Fruit fly (Drosophila melanogaster) whole organism, embryonic: ENCODE measurements around the gene CG14227.

Experiments
- CG15601 ChIP-seq: fragments of 200-800 bp; sonication (Bioruptor generic); optimal IDR thresholded peaks from 3 replicates; lab custom pipeline; 2019; ENCODE audit warnings: missing biosample characterization, mild to moderate bottlenecking, missing genetic modification characterization, moderate library complexity
- Dll ChIP-seq: fragments of 200-800 bp; sonication (Bioruptor generic); IDR thresholded peaks from 4 replicates; pipeline ENCODE4 v1.3.6; 2022; ENCODE audit warnings: missing biosample characterization, missing genetic modification characterization; ENCODE audit not compliant: partially characterized antibody
- NC2α ChIP-seq: fragments of 200-800 bp; sonication (Bioruptor generic); optimal IDR thresholded peaks from 2 replicates; lab custom pipeline; 2016; ENCODE audit warnings: missing biosample characterization, missing genetic modification characterization
- Vsx1 ChIP-seq: fragments of 200-800 bp; sonication (Bioruptor generic); optimal IDR thresholded peaks from 2 replicates; lab custom pipeline; 2017; ENCODE audit warnings: missing biosample characterization, mild to moderate bottlenecking, missing genetic modification characterization, missing genetic modification reagents

DNA sequence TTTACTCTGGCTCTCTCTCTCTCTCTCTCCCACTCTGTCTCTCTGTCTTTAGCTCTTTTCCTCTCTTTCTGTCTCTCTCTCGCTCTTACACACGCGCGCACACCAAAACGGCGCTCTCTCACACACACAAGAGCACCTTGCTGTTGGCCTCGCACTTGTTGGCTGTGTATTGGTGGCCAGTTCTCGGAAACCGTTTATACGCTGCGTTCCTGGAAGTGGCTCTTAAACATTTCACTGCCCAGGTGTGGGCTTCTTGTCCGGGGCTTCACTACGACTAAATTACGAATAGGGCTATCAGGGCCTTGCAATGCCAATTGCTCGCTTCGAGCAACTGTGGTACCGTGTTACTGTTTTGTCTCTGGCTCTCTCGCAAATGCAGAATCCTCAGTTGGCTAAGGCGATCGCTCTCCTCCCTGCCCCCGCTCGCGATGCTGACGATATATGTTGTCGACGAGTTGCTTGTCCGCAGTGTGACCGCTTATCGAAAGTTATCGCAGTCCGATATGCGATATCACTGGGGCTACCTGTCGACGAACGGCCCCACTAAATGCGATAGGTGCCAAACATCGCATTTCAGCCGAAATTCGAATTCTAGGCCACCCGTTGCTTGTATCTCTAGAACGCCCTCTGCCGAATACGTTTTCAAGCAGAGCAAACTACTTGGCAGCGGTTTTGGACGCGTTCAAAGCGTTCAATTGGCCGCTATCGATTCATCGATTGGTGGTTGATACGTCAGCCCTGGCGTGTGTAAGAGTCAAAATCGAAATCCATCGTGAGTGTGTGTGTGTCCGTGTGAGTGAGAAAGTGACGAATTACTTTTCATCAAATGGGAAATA lies 5.5 kb downstream of the CG14227 start, which contains the start of the genes dome and Ubqn:
- TF ChIP-seq NC2α (GFP tag; lab: Kevin White, UChicago) (no peak), CG15601 (tag; lab: Kevin White, UChicago) (peak; percentile 36), Vsx1 (no peak), Dll (GFP tag; lab: Robert Waterston, UW) (peak; percentile 93)
